Fruit fly (Drosophila melanogaster) whole organism, pupa: ENCODE results near the gene Muc18B.

Source experiments
- CG10348 ChIP-seq: fragments of 200-800 bp; sonication (Bioruptor generic); IDR thresholded peaks from 2 replicates; pipeline ENCODE4 v1.3.6; 2022; ENCODE audit warnings: missing biosample characterization, missing genetic modification characterization
- CG12605 ChIP-seq: fragments of 200-800 bp; sonication (Bioruptor generic); IDR thresholded peaks from 2 replicates; pipeline ENCODE4 v1.3.6; 2022; ENCODE audit warnings: missing biosample characterization, missing genetic modification characterization
- CG14655 ChIP-seq: fragments of 200-800 bp; sonication (Bioruptor generic); optimal IDR thresholded peaks from 3 replicates; lab custom pipeline; 2017; ENCODE audit warnings: mild to moderate bottlenecking, missing biosample characterization, missing genetic modification reagents, missing genetic modification characterization
- CG15710 ChIP-seq: fragments of 200-800 bp; sonication (Bioruptor generic); optimal IDR thresholded peaks from 2 replicates; lab custom pipeline; 2018; ENCODE audit warnings: missing biosample characterization, mild to moderate bottlenecking, missing genetic modification characterization, moderate library complexity
- CG17806 ChIP-seq: fragments of 200-800 bp; sonication (Bioruptor generic); optimal IDR thresholded peaks from 2 replicates; lab custom pipeline; 2018; ENCODE audit warnings: missing biosample characterization, mild to moderate bottlenecking, missing genetic modification characterization, moderate library complexity
- CG8159 ChIP-seq: fragments of 200-800 bp; sonication (Bioruptor generic); optimal IDR thresholded peaks from 3 replicates; lab custom pipeline; 2018; ENCODE audit warnings: missing biosample characterization, mild to moderate bottlenecking, missing genetic modification characterization, moderate library complexity
- CG8301 ChIP-seq: fragments of 200-800 bp; sonication (Bioruptor generic); optimal IDR thresholded peaks from 2 replicates; lab custom pipeline; 2018; ENCODE audit warnings: missing biosample characterization, mild to moderate bottlenecking, missing genetic modification characterization
- CG9948 ChIP-seq: fragments of 200-800 bp; sonication (Bioruptor generic); optimal IDR thresholded peaks from 2 replicates; lab custom pipeline; 2018; ENCODE audit warnings: missing biosample characterization, mild to moderate bottlenecking, missing genetic modification characterization, moderate library complexity
- EcR ChIP-seq: fragments of 200-800 bp; sonication (Bioruptor generic); optimal IDR thresholded peaks from 3 replicates; lab custom pipeline; 2019; ENCODE audit warnings: missing biosample characterization, missing genetic modification characterization, mild to moderate bottlenecking, moderate library complexity, missing genetic modification reagents
- Ets98B ChIP-seq: fragments of 200-800 bp; sonication (Bioruptor generic); IDR thresholded peaks from 2 replicates; pipeline ENCODE4 v1.3.6; 2022; ENCODE audit warnings: missing biosample characterization, missing genetic modification characterization
- Pif1B ChIP-seq: fragments of 200-800 bp; sonication (Bioruptor generic); optimal IDR thresholded peaks from 3 replicates; lab custom pipeline; 2016; ENCODE audit warnings: missing biosample characterization, missing genetic modification characterization
- Snoo ChIP-seq: fragments of 200-800 bp; sonication (Bioruptor generic); optimal IDR thresholded peaks from 3 replicates; lab custom pipeline; 2017; ENCODE audit warnings: missing biosample characterization, mild to moderate bottlenecking, missing genetic modification characterization, inconsistent platforms
- fd96Ca ChIP-seq: fragments of 200-800 bp; sonication (Bioruptor generic); IDR thresholded peaks from 3 replicates; pipeline ENCODE4 v1.3.6; 2022; ENCODE audit warnings: missing biosample characterization, missing genetic modification characterization

- TF ChIP-seq CG14655 (GFP tag; lab: Kevin White, UChicago): peak; percentile 52
- TF ChIP-seq CG8159 (tag; lab: Kevin White, UChicago): peak; percentile 54
- TF ChIP-seq CG10348 (GFP tag; lab: Robert Waterston, UW): no peak
- TF ChIP-seq Ets98B (GFP tag; lab: Robert Waterston, UW): no peak
- no peak for TF ChIP-seq CG8301 (tag; lab: Kevin White, UChicago)
- TF ChIP-seq Snoo (tag; lab: Kevin White, UChicago): peak; percentile 45
- no peak for TF ChIP-seq Pif1B (GFP tag; lab: Kevin White, UChicago)
- no peak for TF ChIP-seq CG12605 (GFP tag; lab: Robert Waterston, UW)
- TF ChIP-seq CG17806 (tag; lab: Kevin White, UChicago): no peak
- TF ChIP-seq CG15710 (tag; lab: Kevin White, UChicago): peak; percentile 39
- 0 out of 3 replicates have a peak, but pooled peaks have one; percentile 37 for TF ChIP-seq fd96Ca (GFP tag; lab: Robert Waterston, UW)
- no peak for TF ChIP-seq EcR
- TF ChIP-seq CG9948 (tag; lab: Kevin White, UChicago): no peak
Observed at dm6 chrX:19166152-19166935, 49.0 kb upstream of the Muc18B start.
